Fruit fly (Drosophila melanogaster) whole organism, embryonic: ENCODE measurements around the gene CG10962.

ENCODE experiments used
- Abd-B ChIP-seq: fragments of 200-800 bp; sonication (Bioruptor generic); optimal IDR thresholded peaks from 2 replicates; lab custom pipeline; 2018; ENCODE audit warnings: missing biosample characterization, mild to moderate bottlenecking, missing genetic modification characterization, moderate library complexity
- Aef1 ChIP-seq: fragments of 200-800 bp; sonication (Bioruptor generic); IDR thresholded peaks from 3 replicates; pipeline ENCODE4 v1.3.6; 2022; ENCODE audit warnings: missing biosample characterization, missing genetic modification characterization
- CG10431 ChIP-seq: fragments of 200-800 bp; sonication (Bioruptor generic); optimal IDR thresholded peaks from 3 replicates; lab custom pipeline; 2018; ENCODE audit warnings: missing biosample characterization, mild to moderate bottlenecking, missing genetic modification characterization
- CG14667 ChIP-seq: fragments of 200-800 bp; sonication (Bioruptor generic); IDR thresholded peaks from 2 replicates; pipeline ENCODE4 v1.3.6; 2022; ENCODE audit warnings: missing biosample characterization, missing genetic modification characterization
- CG17361 ChIP-seq: fragments of 200-800 bp; sonication (Bioruptor generic); IDR thresholded peaks from 3 replicates; pipeline ENCODE4 v1.3.6; 2022; ENCODE audit warnings: missing biosample characterization, missing genetic modification characterization
- CG1792 ChIP-seq: fragments of 200-800 bp; sonication (Bioruptor generic); optimal IDR thresholded peaks from 2 replicates; lab custom pipeline; 2016; ENCODE audit warnings: missing biosample characterization, missing genetic modification characterization
- CG2116 ChIP-seq: fragments of 200-800 bp; sonication (Bioruptor generic); optimal IDR thresholded peaks from 3 replicates; lab custom pipeline; 2018; ENCODE audit warnings: missing biosample characterization, mild to moderate bottlenecking, missing genetic modification characterization
- CG2120 ChIP-seq: fragments of 200-800 bp; sonication (Bioruptor generic); optimal IDR thresholded peaks from 3 replicates; lab custom pipeline; 2016; ENCODE audit warnings: missing biosample characterization, missing genetic modification characterization
- CG32772 ChIP-seq: fragments of 200-800 bp; sonication (Bioruptor generic); IDR thresholded peaks from 2 replicates; pipeline ENCODE4 v1.3.6; 2022; ENCODE audit warnings: missing biosample characterization, missing genetic modification characterization
- CG3847 ChIP-seq: fragments of 200-800 bp; sonication (Bioruptor generic); IDR thresholded peaks from 2 replicates; pipeline ENCODE4 v1.3.6; 2022; ENCODE audit warnings: missing biosample characterization, missing genetic modification characterization
- CG3995 ChIP-seq: fragments of 200-800 bp; sonication (Bioruptor generic); optimal IDR thresholded peaks from 3 replicates; lab custom pipeline; 2016; ENCODE audit warnings: missing biosample characterization, missing genetic modification characterization
- CG43689 ChIP-seq: fragments of 200-800 bp; sonication (Bioruptor generic); IDR thresholded peaks from 2 replicates; pipeline ENCODE4 v1.3.6; 2022; ENCODE audit warnings: missing biosample characterization, missing genetic modification characterization
- CG4617 ChIP-seq: fragments of 200-800 bp; sonication (Bioruptor generic); optimal IDR thresholded peaks from 3 replicates; lab custom pipeline; 2016; ENCODE audit warnings: missing biosample characterization, missing genetic modification characterization, borderline replicate concordance
- CG4707 ChIP-seq: fragments of 200-800 bp; sonication (Bioruptor generic); optimal IDR thresholded peaks from 2 replicates; lab custom pipeline; 2018; ENCODE audit warnings: missing biosample characterization, mild to moderate bottlenecking, missing genetic modification characterization, moderate library complexity
- CG6175 ChIP-seq: fragments of 200-800 bp; sonication (Bioruptor generic); IDR thresholded peaks from 3 replicates; pipeline ENCODE4 v1.3.6; 2022; ENCODE audit warnings: missing biosample characterization, missing genetic modification characterization
- CG6791 ChIP-seq: fragments of 200-800 bp; sonication (Bioruptor generic); IDR thresholded peaks from 3 replicates; pipeline ENCODE4 v1.3.6; 2022; ENCODE audit warnings: missing biosample characterization, missing genetic modification characterization; ENCODE audit not compliant: partially characterized antibody
- CoRest ChIP-seq: fragments of 200-800 bp; sonication (Bioruptor generic); optimal IDR thresholded peaks from 3 replicates; lab custom pipeline; 2018; ENCODE audit warnings: missing biosample characterization, mild to moderate bottlenecking, missing genetic modification characterization, moderate library complexity
- Dad ChIP-seq: fragments of 200-800 bp; sonication (Bioruptor generic); optimal IDR thresholded peaks from 3 replicates; lab custom pipeline; 2016; ENCODE audit warnings: missing biosample characterization, missing genetic modification characterization
- Fer3 ChIP-seq: fragments of 200-800 bp; sonication (Bioruptor generic); optimal IDR thresholded peaks from 2 replicates; lab custom pipeline; 2018; ENCODE audit warnings: missing biosample characterization, mild to moderate bottlenecking, missing genetic modification characterization, moderate library complexity
- Hand ChIP-seq: fragments of 200-800 bp; sonication (Bioruptor generic); optimal IDR thresholded peaks from 2 replicates; lab custom pipeline; 2017; ENCODE audit warnings: mild to moderate bottlenecking, missing biosample characterization, missing genetic modification reagents, missing genetic modification characterization
- Hmx ChIP-seq: fragments of 200-800 bp; sonication (Bioruptor generic); optimal IDR thresholded peaks from 2 replicates; lab custom pipeline; 2016; ENCODE audit warnings: missing biosample characterization, missing genetic modification characterization
- Hr51 ChIP-seq, 2 experiments: fragments of 200-800 bp; sonication (Bioruptor generic); optimal IDR thresholded peaks; 2 replicates in 1 of 2; 3 replicates in 1 of 2; lab custom pipeline; 2016 to 2018; ENCODE audit warnings: missing biosample characterization in 2 of 2, missing genetic modification characterization in 2 of 2, mild to moderate bottlenecking in 1 of 2, moderate library complexity in 1 of 2
- MBD-R2 ChIP-seq: fragments of 200-800 bp; sonication (Bioruptor generic); IDR thresholded peaks from 2 replicates; pipeline ENCODE4 v1.3.6; 2022; ENCODE audit warnings: missing biosample characterization, missing genetic modification characterization
- NK7.1 ChIP-seq: fragments of 200-800 bp; sonication (Bioruptor generic); optimal IDR thresholded peaks from 3 replicates; lab custom pipeline; 2016; ENCODE audit warnings: missing biosample characterization, missing genetic modification characterization
- Neu2 ChIP-seq: fragments of 200-800 bp; sonication (Bioruptor generic); optimal IDR thresholded peaks from 3 replicates; lab custom pipeline; 2016; ENCODE audit warnings: missing biosample characterization, missing genetic modification characterization, borderline replicate concordance
- Scr ChIP-seq: fragments of 200-800 bp; sonication (Bioruptor generic); IDR thresholded peaks from 2 replicates; pipeline ENCODE4 v1.3.6; 2022; ENCODE audit warnings: missing biosample characterization, missing genetic modification characterization; ENCODE audit not compliant: partially characterized antibody
- Sry-β ChIP-seq: fragments of 200-800 bp; sonication (Bioruptor generic); optimal IDR thresholded peaks from 2 replicates; lab custom pipeline; 2018; ENCODE audit warnings: missing biosample characterization, mild to moderate bottlenecking, missing genetic modification characterization, moderate library complexity
- Usf ChIP-seq: fragments of 200-800 bp; sonication (Bioruptor generic); optimal IDR thresholded peaks from 2 replicates; lab custom pipeline; 2017; ENCODE audit warnings: missing genotype, missing biosample characterization, missing genetic modification characterization
- bbx ChIP-seq: fragments of 200-800 bp; sonication (Bioruptor generic); IDR thresholded peaks from 2 replicates; pipeline ENCODE4 v1.3.6; 2022; ENCODE audit warnings: missing biosample characterization, missing genetic modification characterization; ENCODE audit not compliant: partially characterized antibody
- bcd ChIP-seq: fragments of 200-800 bp; sonication (Bioruptor generic); optimal IDR thresholded peaks from 2 replicates; lab custom pipeline; 2017; ENCODE audit warnings: missing biosample characterization, mild to moderate bottlenecking, missing genetic modification characterization
- bowl ChIP-seq: fragments of 200-800 bp; sonication (Bioruptor generic); IDR thresholded peaks from 2 replicates; pipeline ENCODE4 v1.3.6; 2022; ENCODE audit warnings: missing biosample characterization, missing genetic modification characterization
- br ChIP-seq: fragments of >200 bp; optimal IDR thresholded peaks from 2 replicates; lab custom pipeline; 2017
- btn ChIP-seq: fragments of 200-800 bp; sonication (Bioruptor generic); optimal IDR thresholded peaks from 2 replicates; lab custom pipeline; 2016; ENCODE audit warnings: missing biosample characterization, missing genetic modification characterization
- cas ChIP-seq: fragments of 200-800 bp; sonication (Bioruptor generic); IDR thresholded peaks from 2 replicates; pipeline ENCODE4 v1.3.6; 2022; ENCODE audit warnings: missing biosample characterization, missing genetic modification characterization
- eve ChIP-seq, 2 experiments: fragments of >200 bp; optimal IDR thresholded peaks; 2 replicates each; lab custom pipeline; 2017; ENCODE audit warnings: missing biosample characterization in 2 of 2, missing genetic modification characterization in 2 of 2
- fd102C ChIP-seq: fragments of 200-800 bp; sonication (Bioruptor generic); optimal IDR thresholded peaks from 2 replicates; lab custom pipeline; 2018; ENCODE audit warnings: missing biosample characterization, mild to moderate bottlenecking, missing genetic modification characterization, moderate library complexity
- gro ChIP-seq: fragments of 200-800 bp; sonication (Bioruptor generic); optimal IDR thresholded peaks from 2 replicates; lab custom pipeline; 2016; ENCODE audit warnings: missing biosample characterization, missing genetic modification characterization
- insv ChIP-seq, 2 experiments: fragments of 200-800 bp; sonication (Bioruptor generic); optimal IDR thresholded peaks; 3 replicates each; lab custom pipeline; 2016 to 2018; ENCODE audit warnings: missing biosample characterization in 2 of 2, missing genetic modification characterization in 2 of 2
- knrl ChIP-seq: fragments of 200-800 bp; sonication (Bioruptor generic); IDR thresholded peaks from 3 replicates; pipeline ENCODE4 v1.3.6; 2022; ENCODE audit warnings: missing biosample characterization, missing genetic modification characterization; ENCODE audit not compliant: partially characterized antibody
- lilli ChIP-seq: fragments of 200-800 bp; sonication (Bioruptor generic); optimal IDR thresholded peaks from 3 replicates; lab custom pipeline; 2016; ENCODE audit warnings: missing biosample characterization, missing genetic modification characterization
- luna ChIP-seq: fragments of 200-800 bp; sonication (Bioruptor generic); optimal IDR thresholded peaks from 2 replicates; lab custom pipeline; 2016; ENCODE audit warnings: missing biosample characterization, missing genetic modification characterization
- otp ChIP-seq: fragments of 200-800 bp; sonication (Bioruptor generic); IDR thresholded peaks from 3 replicates; pipeline ENCODE4, ENCODE4 v1.3.6; 2022; ENCODE audit warnings: missing biosample characterization, missing genetic modification characterization
- pb ChIP-seq: fragments of 200-800 bp; sonication (Bioruptor generic); optimal IDR thresholded peaks from 3 replicates; lab custom pipeline; 2016; ENCODE audit warnings: missing biosample characterization, missing genetic modification characterization
- prd ChIP-seq, 3 experiments: fragments of >200 bp in 2 of 3; fragments of 200-800 bp in 1 of 3; sonication (Bioruptor generic) in 1 of 3; optimal IDR thresholded peaks in 2 of 3; IDR thresholded peaks in 1 of 3; 2 replicates in 2 of 3; 3 replicates in 1 of 3; pipeline versions ENCODE4 v1.3.6 to Lab custom; 2017 to 2022; ENCODE audit warnings: missing biosample characterization in 1 of 3, missing genetic modification characterization in 1 of 3
- scrt ChIP-seq: fragments of 200-800 bp; sonication (Bioruptor generic); optimal IDR thresholded peaks from 2 replicates; lab custom pipeline; 2018; ENCODE audit warnings: missing biosample characterization, mild to moderate bottlenecking, missing genetic modification characterization, moderate library complexity
- shn ChIP-seq: fragments of 200-800 bp; sonication (Bioruptor generic); optimal IDR thresholded peaks from 3 replicates; lab custom pipeline; 2016; ENCODE audit warnings: missing biosample characterization, missing genetic modification characterization
- slou ChIP-seq: fragments of 200-800 bp; sonication (Bioruptor generic); optimal IDR thresholded peaks from 3 replicates; lab custom pipeline; 2016; ENCODE audit warnings: missing biosample characterization, missing genetic modification characterization
- so ChIP-seq: fragments of 200-800 bp; sonication (Bioruptor generic); IDR thresholded peaks from 3 replicates; pipeline ENCODE4 v1.3.6; 2022; ENCODE audit warnings: missing biosample characterization, missing genetic modification characterization
- stc ChIP-seq: fragments of 200-800 bp; sonication (Bioruptor generic); IDR thresholded peaks from 2 replicates; pipeline ENCODE4 v1.3.6; 2022; ENCODE audit warnings: missing biosample characterization, missing genetic modification characterization
- zen2 ChIP-seq: fragments of 200-800 bp; sonication (Bioruptor generic); IDR thresholded peaks from 3 replicates; pipeline ENCODE4 v1.3.6; 2022; ENCODE audit warnings: missing biosample characterization, missing genetic modification characterization; ENCODE audit not compliant: partially characterized antibody

Gene CG10962

DNA sequence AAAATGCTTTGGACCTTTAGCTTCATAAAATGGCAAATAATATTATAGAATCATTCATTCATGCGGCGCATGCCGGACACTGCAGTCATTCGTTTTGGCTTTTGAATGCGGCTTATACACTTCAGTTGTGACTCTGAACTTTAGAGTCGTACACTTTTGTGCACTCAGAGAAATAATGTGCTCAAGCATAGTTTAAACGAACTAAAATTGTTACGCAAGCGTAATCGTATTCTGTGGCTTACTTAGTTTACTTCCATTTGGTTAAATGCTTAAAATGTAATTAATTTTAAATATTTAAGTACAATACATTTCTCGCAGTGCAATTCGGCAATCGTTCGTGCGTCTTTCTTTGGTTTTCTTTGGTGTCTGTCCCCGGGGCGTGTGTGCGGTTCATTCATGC is 30.3 kb upstream of the CG10962 start (continued):
- no peak for TF ChIP-seq eve (GFP tag; optimal IDR thresholded peaks at IDR 0.05; lab: Kevin White, UChicago)
- TF ChIP-seq CoRest (tag; lab: Kevin White, UChicago): peak; percentile 36
- no peak for TF ChIP-seq CG4617
- TF ChIP-seq Scr (GFP tag; lab: Robert Waterston, UW): no peak
- TF ChIP-seq zen2 (GFP tag; lab: Robert Waterston, UW): no peak
- TF ChIP-seq Neu2 (GFP tag; lab: Kevin White, UChicago): no peak
- TF ChIP-seq Dad (GFP tag; lab: Kevin White, UChicago): no peak
- TF ChIP-seq knrl: no peak
- TF ChIP-seq gro (GFP tag; lab: Kevin White, UChicago): no peak
- 0 out of 2 replicates have a peak, but pooled peaks have one; percentile 19 for TF ChIP-seq CG14667
- TF ChIP-seq CG17361 (GFP tag; lab: Robert Waterston, UW): 0 out of 3 replicates have a peak, but pooled peaks have one; percentile 37
- peak; percentile 8 for TF ChIP-seq scrt
- no peak for TF ChIP-seq CG1792 (GFP tag; lab: Kevin White, UChicago)
- no peak; the same call in 1 of the 2 replicates for TF ChIP-seq stc (GFP tag; lab: Robert Waterston, UW)
- no peak for TF ChIP-seq prd (optimal IDR thresholded peaks at IDR 0.05; lab: Kevin White, UChicago)
- TF ChIP-seq prd (GFP tag; IDR thresholded peaks at IDR 0.05; lab: Robert Waterston, UW): peak; percentile 53; the same call in 2 of the 3 replicates
- no peak for TF ChIP-seq btn (GFP tag; lab: Kevin White, UChicago)
- no peak for TF ChIP-seq br (lab: Kevin White, UChicago)
- no peak for TF ChIP-seq fd102C (GFP tag; lab: Kevin White, UChicago)
- no peak for TF ChIP-seq bbx (GFP tag; lab: Robert Waterston, UW)
- no peak for TF ChIP-seq CG2116 (GFP tag; lab: Kevin White, UChicago)
- no peak for TF ChIP-seq shn (GFP tag; lab: Kevin White, UChicago)
- no peak for TF ChIP-seq CG10431 (GFP tag; lab: Kevin White, UChicago)
- TF ChIP-seq cas (GFP tag; lab: Robert Waterston, UW): no peak
- no peak for TF ChIP-seq Usf (GFP tag; lab: Kevin White, UChicago)
- TF ChIP-seq Hmx (GFP tag; lab: Kevin White, UChicago): no peak
- no peak for TF ChIP-seq NK7.1 (GFP tag; lab: Kevin White, UChicago)
- 0 out of 2 replicates have a peak, but pooled peaks have one; percentile 32 for TF ChIP-seq CG32772 (GFP tag; lab: Robert Waterston, UW)
- no peak for TF ChIP-seq Abd-B (GFP tag; lab: Kevin White, UChicago)
- TF ChIP-seq CG4707 (GFP tag; lab: Kevin White, UChicago): no peak
- no peak for TF ChIP-seq insv (GFP tag; optimal IDR thresholded peaks at IDR 0.05; lab: Kevin White, UChicago)
- no peak for TF ChIP-seq CG6175 (GFP tag; lab: Robert Waterston, UW)
- peak; percentile 25; the same call in 1 of the 2 replicates for TF ChIP-seq CG3847 (GFP tag; lab: Robert Waterston, UW)
- TF ChIP-seq lilli (GFP tag; lab: Kevin White, UChicago): peak; percentile 20
- no peak for TF ChIP-seq so (GFP tag; lab: Robert Waterston, UW)
- TF ChIP-seq bowl (GFP tag; lab: Robert Waterston, UW): no peak
- TF ChIP-seq slou (GFP tag; lab: Kevin White, UChicago): no peak
- 0 out of 2 replicates have a peak, but pooled peaks have one; percentile 14 for TF ChIP-seq MBD-R2 (GFP tag; lab: Robert Waterston, UW)
- peak; percentile 25; the same call in 1 of the 3 replicates for TF ChIP-seq otp (GFP tag; lab: Robert Waterston, UW)
- peak; percentile 24 for TF ChIP-seq CG2120 (GFP tag; lab: Kevin White, UChicago)
- TF ChIP-seq pb (GFP tag; lab: Kevin White, UChicago): no peak
- no peak for TF ChIP-seq CG6791
- TF ChIP-seq Sry-β (GFP tag; lab: Kevin White, UChicago): no peak
- TF ChIP-seq luna (GFP tag; lab: Kevin White, UChicago): no peak
- TF ChIP-seq Fer3: peak; percentile 41
- peak; percentile 14 for TF ChIP-seq bcd (GFP tag; lab: Kevin White, UChicago)
- TF ChIP-seq CG43689: 0 out of 2 replicates have a peak, but pooled peaks have one; percentile 29
- no peak for TF ChIP-seq CG3995 (GFP tag; lab: Kevin White, UChicago)
- TF ChIP-seq Aef1 (GFP tag; lab: Robert Waterston, UW): no peak; the same call in 2 of the 3 replicates
- peak in 1 of 2 experiments; percentile 42 for TF ChIP-seq Hr51 (GFP tag; optimal IDR thresholded peaks at IDR 0.05; lab: Kevin White, UChicago)
- TF ChIP-seq Hand (GFP tag; lab: Kevin White, UChicago): peak; percentile 37
